Worm (Caenorhabditis elegans): ENCODE measurements around the gene sri-70.

DNA sequence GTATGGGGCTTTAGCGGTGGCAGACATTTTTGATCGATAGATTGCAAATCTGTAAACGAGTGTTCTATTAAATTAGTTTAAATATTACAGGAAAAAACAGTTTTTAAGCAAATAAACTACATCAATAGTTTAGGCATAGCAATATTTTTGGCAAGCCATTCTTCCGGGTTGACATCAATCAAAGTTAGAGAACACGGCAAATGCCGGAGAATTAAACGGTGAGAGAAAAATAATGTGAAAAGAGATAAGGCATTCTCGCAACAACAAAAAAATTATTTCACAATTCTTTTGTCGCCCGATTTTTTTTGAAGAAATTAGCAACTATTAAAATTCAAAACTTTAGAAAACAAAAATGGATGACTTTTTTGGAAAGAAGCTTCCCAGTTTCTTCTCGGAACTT lies 42.0 kb downstream of the sri-70 start, which contains the start of the genes fbxa-188 and fbxa-189:
- TF ChIP-seq ref-1 (GFP tag; conservative IDR thresholded peaks at IDR 0.05), result no peak
- no peak for TF ChIP-seq ztf-29 (GFP tag; IDR thresholded peaks at IDR 0.05)
- TF ChIP-seq ztf-23 (GFP tag; IDR thresholded peaks at IDR 0.05), result no peak
- no peak for TF ChIP-seq med-1 (GFP tag; optimal IDR thresholded peaks at IDR 0.05; ENCODE audit: insufficient read depth)
- no peak for TF ChIP-seq cog-1 (tag; optimal IDR thresholded peaks at IDR 0.05)
- no peak for TF ChIP-seq T22C8.4 (GFP tag; IDR thresholded peaks at IDR 0.05)
- no peak for TF ChIP-seq tab-1 (GFP tag; IDR thresholded peaks at IDR 0.05)
